Worm (Caenorhabditis elegans) whole organism, young adult: ENCODE measurements around the gene VM106R.1.

Experiments
- C17E4.6 ChIP-seq: fragments of 200-800 bp; sonication (Bioruptor generic); IDR thresholded peaks from 2 replicates; pipeline ENCODE4 v1.3.6; 2022; ENCODE audit warnings: missing genetic modification reagents, missing genetic modification characterization, missing compliant biosample characterization
- F39B2.1 ChIP-seq: fragments of 200-800 bp; sonication (Bioruptor generic); IDR thresholded peaks from 2 replicates; pipeline ENCODE4 v1.3.6; 2022; ENCODE audit warnings: missing genetic modification reagents, missing genetic modification characterization, missing compliant biosample characterization
- F55B11.4 ChIP-seq: sonication (generic microtip); optimal IDR thresholded peaks from 2 replicates; lab custom pipeline; 2016; ENCODE audit warnings: missing compliant biosample characterization, missing genetic modification characterization, borderline replicate concordance; ENCODE audit not compliant: insufficient read depth
- K12H6.12 ChIP-seq: fragments of 200-800 bp; sonication (Bioruptor generic); optimal IDR thresholded peaks from 2 replicates; lab custom pipeline; 2018; ENCODE audit warnings: mild to moderate bottlenecking, missing genetic modification characterization, missing compliant biosample characterization
- T07F8.4 ChIP-seq: sonication (generic microtip); optimal IDR thresholded peaks from 2 replicates; lab custom pipeline; 2016; ENCODE audit warnings: mild to moderate bottlenecking, missing genetic modification characterization, moderate library complexity, missing compliant biosample characterization
- Y53G8AR.9 ChIP-seq: fragments of 200-800 bp; sonication (Bioruptor generic); conservative IDR thresholded peaks from 2 replicates; pipeline ENCODE4 v1.3.6; 2022; ENCODE audit warnings: missing genetic modification reagents, missing genetic modification characterization, missing compliant biosample characterization
- Y56A3A.18 ChIP-seq: fragments of 200-800 bp; sonication (Bioruptor generic); IDR thresholded peaks from 2 replicates; pipeline ENCODE4 v1.3.6; 2022; ENCODE audit warnings: missing genetic modification reagents, missing genetic modification characterization, missing compliant biosample characterization
- Y67H2A.10 ChIP-seq: fragments of 200-800 bp; sonication (Bioruptor generic); conservative IDR thresholded peaks from 2 replicates; pipeline ENCODE4 v1.3.6; 2022; ENCODE audit warnings: missing genetic modification reagents, missing genetic modification characterization, missing compliant biosample characterization
- Y79H2A.3 ChIP-seq: fragments of 200-800 bp; sonication (Bioruptor generic); conservative IDR thresholded peaks from 2 replicates; pipeline ENCODE4 v1.3.6; 2022; ENCODE audit warnings: missing genetic modification reagents, missing genetic modification characterization, missing compliant biosample characterization
- aptf-3 ChIP-seq: fragments of 200-800 bp; sonication (Bioruptor generic); IDR thresholded peaks from 2 replicates; pipeline ENCODE4 v1.3.6; 2022; ENCODE audit warnings: missing genetic modification characterization, missing compliant biosample characterization
- atf-7 ChIP-seq: sonication (generic microtip); optimal IDR thresholded peaks from 2 replicates; lab custom pipeline; 2017; ENCODE audit warnings: mild to moderate bottlenecking, missing genetic modification characterization, missing compliant biosample characterization
- athp-1 ChIP-seq: sonication (generic microtip); optimal IDR thresholded peaks from 2 replicates; lab custom pipeline; 2017; ENCODE audit warnings: mild to moderate bottlenecking, missing genetic modification characterization, missing compliant biosample characterization
- bed-2 ChIP-seq: fragments of 200-800 bp; sonication (Bioruptor generic); IDR thresholded peaks from 2 replicates; pipeline ENCODE4 v1.3.6; 2022; ENCODE audit warnings: missing genetic modification reagents, missing genetic modification characterization, missing compliant biosample characterization
- cebp-2 ChIP-seq: fragments of 200-800 bp; sonication (Bioruptor generic); IDR thresholded peaks from 2 replicates; pipeline ENCODE4 v1.3.6; 2022; ENCODE audit warnings: missing genetic modification characterization, missing compliant biosample characterization
- ceh-79 ChIP-seq: sonication (generic microtip); optimal IDR thresholded peaks from 2 replicates; lab custom pipeline; 2017; ENCODE audit warnings: mild to moderate bottlenecking, missing genetic modification characterization, missing compliant biosample characterization
- chd-7 ChIP-seq: sonication (generic microtip); optimal IDR thresholded peaks from 2 replicates; lab custom pipeline; 2016; ENCODE audit warnings: mild to moderate bottlenecking, missing genetic modification characterization, moderate library complexity, missing compliant biosample characterization
- dox-1 ChIP-seq: fragments of 200-800 bp; sonication (Bioruptor generic); IDR thresholded peaks from 2 replicates; pipeline ENCODE4 v1.3.6; 2022; ENCODE audit warnings: missing genetic modification reagents, missing genetic modification characterization, missing compliant biosample characterization
- egl-44 ChIP-seq: fragments of 200-800 bp; sonication (Bioruptor generic); IDR thresholded peaks from 2 replicates; pipeline ENCODE4 v1.3.6; 2022; ENCODE audit warnings: missing genetic modification reagents, missing genetic modification characterization, missing compliant biosample characterization
- hlh-12 ChIP-seq: sonication (generic microtip); optimal IDR thresholded peaks from 2 replicates; lab custom pipeline; 2016; ENCODE audit warnings: missing genetic modification characterization, missing compliant biosample characterization
- hlh-26 ChIP-seq: fragments of 200-800 bp; sonication (Bioruptor generic); conservative IDR thresholded peaks from 2 replicates; pipeline ENCODE4 v1.3.6; 2022; ENCODE audit warnings: missing genetic modification reagents, missing genetic modification characterization, missing compliant biosample characterization
- hmg-1.2 ChIP-seq: fragments of 200-800 bp; sonication (Bioruptor generic); IDR thresholded peaks from 2 replicates; pipeline ENCODE4 v1.3.6; 2022; ENCODE audit warnings: missing genetic modification reagents, missing genetic modification characterization, missing compliant biosample characterization
- hmg-20 ChIP-seq: fragments of 200-800 bp; sonication (Bioruptor generic); IDR thresholded peaks from 2 replicates; pipeline ENCODE4 v1.3.6; 2022; ENCODE audit warnings: missing genetic modification reagents, missing genetic modification characterization, missing compliant biosample characterization
- hsf-1 ChIP-seq: fragments of 200-800 bp; sonication (Bioruptor generic); IDR thresholded peaks from 2 replicates; pipeline ENCODE4 v1.3.6; 2022; ENCODE audit warnings: missing genetic modification reagents, missing genetic modification characterization, missing compliant biosample characterization
- lin-35 ChIP-seq, 3 experiments: fragments of 150-350 bp in 2 of 3; sonication (generic microtip) in 1 of 3; optimal IDR thresholded peaks; 2 replicates each; lab custom pipeline; 2014 to 2018; ENCODE audit warnings: missing biosample characterization in 3 of 3, missing genetic modification characterization in 3 of 3, missing genetic modification reagents in 3 of 3
- madf-3 ChIP-seq: fragments of 200-800 bp; sonication (Bioruptor generic); IDR thresholded peaks from 2 replicates; pipeline ENCODE4 v1.3.6; 2022; ENCODE audit warnings: missing genetic modification reagents, missing genetic modification characterization, missing compliant biosample characterization
- madf-6 ChIP-seq: fragments of 200-800 bp; sonication (Bioruptor generic); IDR thresholded peaks from 2 replicates; pipeline ENCODE4 v1.3.6; 2022; ENCODE audit warnings: missing genetic modification reagents, missing genetic modification characterization, missing compliant biosample characterization
- madf-8 ChIP-seq: fragments of 200-800 bp; sonication (Bioruptor generic); conservative IDR thresholded peaks from 2 replicates; pipeline ENCODE4 v1.3.6; 2022; ENCODE audit warnings: missing genetic modification reagents, missing genetic modification characterization, missing compliant biosample characterization
- mes-4 ChIP-seq: sonication (generic microtip); optimal IDR thresholded peaks from 2 replicates; lab custom pipeline; 2016; ENCODE audit warnings: missing genotype, missing genetic modification characterization, missing compliant biosample characterization
- mxl-1 ChIP-seq: sonication (generic microtip); optimal IDR thresholded peaks from 2 replicates; lab custom pipeline; 2016; ENCODE audit warnings: missing genetic modification characterization, missing compliant biosample characterization
- nfya-2 ChIP-seq: fragments of 200-800 bp; sonication (Bioruptor generic); IDR thresholded peaks from 2 replicates; pipeline ENCODE4 v1.3.6; 2022; ENCODE audit warnings: missing genetic modification reagents, missing genetic modification characterization, missing compliant biosample characterization
- nfyb-1 ChIP-seq: fragments of 200-800 bp; sonication (Bioruptor generic); IDR thresholded peaks from 2 replicates; pipeline ENCODE4 v1.3.6; 2022; ENCODE audit warnings: missing genetic modification reagents, missing genetic modification characterization, missing compliant biosample characterization
- nhr-120 ChIP-seq: fragments of 200-800 bp; sonication (Bioruptor generic); IDR thresholded peaks from 2 replicates; pipeline ENCODE4 v1.3.6; 2022; ENCODE audit warnings: missing genetic modification characterization, missing compliant biosample characterization
- nhr-179 ChIP-seq: sonication (generic microtip); optimal IDR thresholded peaks from 2 replicates; lab custom pipeline; 2016; ENCODE audit warnings: mild to moderate bottlenecking, missing genetic modification characterization, missing compliant biosample characterization
- nhr-90 ChIP-seq: sonication (generic microtip); optimal IDR thresholded peaks from 2 replicates; lab custom pipeline; 2016; ENCODE audit warnings: missing genotype, mild to moderate bottlenecking, missing genetic modification characterization, missing compliant biosample characterization
- pha-4 ChIP-seq: fragments of 150-350 bp; sonication (generic microtip); optimal IDR thresholded peaks from 2 replicates; lab custom pipeline; 2014; ENCODE audit warnings: missing biosample characterization, missing genetic modification reagents, missing genetic modification characterization
- rcor-1 ChIP-seq: fragments of 200-800 bp; sonication (Bioruptor generic); IDR thresholded peaks from 2 replicates; pipeline ENCODE4 v1.3.6; 2022; ENCODE audit warnings: missing genetic modification reagents, missing genetic modification characterization, missing compliant biosample characterization
- repo-1 ChIP-seq: sonication (generic microtip); optimal IDR thresholded peaks from 2 replicates; lab custom pipeline; 2017; ENCODE audit warnings: mild to moderate bottlenecking, missing genetic modification characterization, missing compliant biosample characterization
- sdz-38 ChIP-seq: sonication (generic microtip); optimal IDR thresholded peaks from 2 replicates; lab custom pipeline; 2016; ENCODE audit warnings: missing genotype, missing genetic modification characterization, missing compliant biosample characterization
- snpc-4 ChIP-seq, 5 experiments: fragments of 150-350 bp in 1 of 5; sonication (generic microtip) in 4 of 5; optimal IDR thresholded peaks; 2 replicates each; lab custom pipeline; 2014 to 2018; ENCODE audit warnings: missing genetic modification characterization in 5 of 5, missing biosample characterization in 3 of 5, antibody characterized with exemption in 2 of 5, mild to moderate bottlenecking in 2 of 5, missing compliant biosample characterization in 2 of 5, missing genotype in 2 of 5, moderate library complexity in 2 of 5, missing genetic modification reagents in 1 of 5
- sptf-2 ChIP-seq: fragments of 200-800 bp; sonication (Bioruptor generic); optimal IDR thresholded peaks from 2 replicates; lab custom pipeline; 2018; ENCODE audit warnings: mild to moderate bottlenecking, missing genetic modification characterization, missing compliant biosample characterization
- unc-130 ChIP-seq: sonication (generic microtip); optimal IDR thresholded peaks from 2 replicates; lab custom pipeline; 2016; ENCODE audit warnings: missing genetic modification reagents, missing genetic modification characterization, missing compliant biosample characterization
- unc-62 ChIP-seq: fragments of 150-350 bp; optimal IDR thresholded peaks from 2 replicates; lab custom pipeline; 2014; ENCODE audit warnings: missing biosample characterization, missing genetic modification reagents, missing genetic modification characterization
- xnd-1 ChIP-seq: sonication (generic microtip); optimal IDR thresholded peaks from 2 replicates; lab custom pipeline; 2016; ENCODE audit warnings: missing genotype, missing genetic modification reagents, missing genetic modification characterization, missing compliant biosample characterization
- zfh-2 ChIP-seq: fragments of 200-800 bp; sonication (Bioruptor generic); conservative IDR thresholded peaks from 2 replicates; pipeline ENCODE4 v1.3.6; 2022; ENCODE audit warnings: missing genetic modification reagents, missing genetic modification characterization, missing compliant biosample characterization
- zim-3 ChIP-seq: sonication (generic microtip); optimal IDR thresholded peaks from 2 replicates; lab custom pipeline; 2017; ENCODE audit warnings: mild to moderate bottlenecking, missing genetic modification characterization, moderate library complexity, missing compliant biosample characterization
- ztf-22 ChIP-seq: fragments of 200-800 bp; sonication (Bioruptor generic); optimal IDR thresholded peaks from 2 replicates; lab custom pipeline; 2018; ENCODE audit warnings: mild to moderate bottlenecking, missing genetic modification characterization, moderate library complexity, missing compliant biosample characterization
- ztf-28 ChIP-seq: fragments of 200-800 bp; sonication (Bioruptor generic); IDR thresholded peaks from 2 replicates; pipeline ENCODE4 v1.3.6; 2022; ENCODE audit warnings: missing genetic modification reagents, missing genetic modification characterization, missing compliant biosample characterization
- ztf-3 ChIP-seq: fragments of 200-800 bp; sonication (Bioruptor generic); optimal IDR thresholded peaks from 2 replicates; lab custom pipeline; 2018; ENCODE audit warnings: mild to moderate bottlenecking, missing genetic modification characterization, missing compliant biosample characterization

Gene VM106R.1

ce11 chrII:10868670-10869246, 39.8 kb upstream of the VM106R.1 start, which contains the start of the genes gmps-1 and cap-2 (continued):
- no peak for TF ChIP-seq nfya-2
- TF ChIP-seq madf-8 (GFP tag; lab: Robert Waterston, UW): peak; percentile 74
- TF ChIP-seq sdz-38 (tag; lab: Kevin White, UChicago): no peak
- no peak for TF ChIP-seq mxl-1
- no peak for TF ChIP-seq sptf-2 (GFP tag; lab: Kevin White, UChicago)
- peak; percentile 49 for TF ChIP-seq snpc-4 (GFP tag; optimal IDR thresholded peaks at IDR 0.05; lab: Kevin White, UChicago)
- peak; percentile 2 to 87 (median 48) for TF ChIP-seq snpc-4 (tag; optimal IDR thresholded peaks at IDR 0.05; lab: Kevin White, UChicago)
- TF ChIP-seq Y67H2A.10 (GFP tag; lab: Robert Waterston, UW): peak; percentile 64; the same call in 1 of the 2 replicates
- TF ChIP-seq dox-1 (GFP tag; lab: Robert Waterston, UW): peak; percentile 97
- no peak for TF ChIP-seq mes-4 (tag; lab: Kevin White, UChicago)
- TF ChIP-seq hlh-26 (GFP tag; lab: Robert Waterston, UW): no peak
- TF ChIP-seq madf-6 (GFP tag; lab: Robert Waterston, UW): peak; percentile 93
- no peak for TF ChIP-seq Y79H2A.3
- no peak for TF ChIP-seq unc-62
- TF ChIP-seq ceh-79: no peak
- peak; percentile 76; the same call in 1 of the 2 replicates for TF ChIP-seq egl-44 (GFP tag; lab: Robert Waterston, UW)
- peak; percentile 89 for TF ChIP-seq chd-7 (tag; lab: Kevin White, UChicago)
- peak; percentile 95 for TF ChIP-seq rcor-1 (GFP tag; lab: Robert Waterston, UW)
- peak; percentile 15 to 96 (median 75) for TF ChIP-seq lin-35 (GFP tag; optimal IDR thresholded peaks at IDR 0.05; lab: Kevin White, UChicago)
- no peak for TF ChIP-seq F55B11.4 (tag; lab: Kevin White, UChicago)
- peak; percentile 80 for TF ChIP-seq hsf-1 (GFP tag; lab: Robert Waterston, UW)
- peak; percentile 81; the same call in 1 of the 2 replicates for TF ChIP-seq cebp-2 (GFP tag; lab: Robert Waterston, UW)
- TF ChIP-seq C17E4.6 (GFP tag; lab: Robert Waterston, UW): peak; percentile 92
- peak; percentile 71 for TF ChIP-seq pha-4 (tag; lab: Kevin White, UChicago)
- no peak for TF ChIP-seq hlh-12
- TF ChIP-seq repo-1: peak; percentile 95
- peak; percentile 97 for TF ChIP-seq Y56A3A.18 (GFP tag; lab: Robert Waterston, UW)
- peak; percentile 89 for TF ChIP-seq K12H6.12 (tag; lab: Kevin White, UChicago)
- TF ChIP-seq unc-130 (GFP tag; lab: Kevin White, UChicago): peak; percentile 52
- TF ChIP-seq ztf-3 (GFP tag; lab: Kevin White, UChicago): peak; percentile 45
- TF ChIP-seq madf-3 (GFP tag; lab: Robert Waterston, UW): peak; percentile 92
- no peak for TF ChIP-seq bed-2 (GFP tag; lab: Robert Waterston, UW)
- TF ChIP-seq zfh-2 (GFP tag; lab: Robert Waterston, UW): peak; percentile 91
- TF ChIP-seq ztf-28 (GFP tag; lab: Robert Waterston, UW): peak; percentile 82; the same call in 1 of the 2 replicates
- TF ChIP-seq nhr-179: no peak
- TF ChIP-seq ztf-22 (GFP tag; lab: Kevin White, UChicago): no peak
- TF ChIP-seq xnd-1 (tag; lab: Kevin White, UChicago): peak; percentile 81
- no peak for TF ChIP-seq aptf-3 (GFP tag; lab: Robert Waterston, UW)
- peak; percentile 98 for TF ChIP-seq nfyb-1 (GFP tag; lab: Robert Waterston, UW)
- TF ChIP-seq F39B2.1 (GFP tag; lab: Robert Waterston, UW): peak; percentile 30; the same call in 1 of the 2 replicates
- TF ChIP-seq Y53G8AR.9 (GFP tag; lab: Robert Waterston, UW): peak; percentile 98
- peak; percentile 93 for TF ChIP-seq hmg-20 (GFP tag; lab: Robert Waterston, UW)
- TF ChIP-seq athp-1 (tag; lab: Kevin White, UChicago): peak; percentile 98
- TF ChIP-seq nhr-90 (tag; lab: Kevin White, UChicago): peak; percentile 19
- no peak for TF ChIP-seq nhr-120 (GFP tag; lab: Robert Waterston, UW)
- no peak for TF ChIP-seq zim-3 (tag; lab: Kevin White, UChicago)
- peak; percentile 62 for TF ChIP-seq T07F8.4 (tag; lab: Kevin White, UChicago)
- TF ChIP-seq atf-7 (tag; lab: Kevin White, UChicago): peak; percentile 92
- peak; percentile 88 for TF ChIP-seq hmg-1.2 (GFP tag; lab: Robert Waterston, UW)
